Worm (Caenorhabditis elegans): ENCODE results near the gene C54D2.6.

C54D2.6 gene

DNA sequence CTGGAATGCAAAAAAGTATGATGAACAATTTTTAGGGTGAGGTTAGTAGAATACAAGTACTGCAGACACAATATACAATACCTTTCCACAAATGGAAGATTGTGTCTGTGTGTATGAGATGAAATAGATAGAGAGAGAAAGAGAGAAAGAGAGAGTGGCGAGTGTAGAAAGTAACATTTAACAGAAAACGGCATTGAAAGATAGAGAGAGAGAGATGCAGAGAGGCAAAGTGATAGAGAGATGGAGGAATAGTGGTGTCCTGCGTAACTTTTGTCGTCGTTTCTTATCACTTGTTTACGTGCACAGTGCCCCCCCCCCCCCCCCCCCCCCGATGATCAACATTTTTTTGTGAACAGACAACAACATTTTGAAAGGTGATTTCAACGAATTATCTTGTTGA is 32.6 kb downstream of the C54D2.6 start (continued):
- TF ChIP-seq lin-35 (GFP tag; optimal IDR thresholded peaks at IDR 0.05) (peak in 1 of 2 experiments; percentile 53), elt-3 (tag; optimal IDR thresholded peaks at IDR 0.05) (peak in 5 of 6 experiments; percentile 11 to 71 (median 52)), efl-1 (optimal IDR thresholded peaks at IDR 0.05) (peak; percentile 19 to 28), efl-1 (GFP tag; optimal IDR thresholded peaks at IDR 0.05 in 1 of 2) (peak in 1 of 2 experiments; percentile 74)

DNA sequence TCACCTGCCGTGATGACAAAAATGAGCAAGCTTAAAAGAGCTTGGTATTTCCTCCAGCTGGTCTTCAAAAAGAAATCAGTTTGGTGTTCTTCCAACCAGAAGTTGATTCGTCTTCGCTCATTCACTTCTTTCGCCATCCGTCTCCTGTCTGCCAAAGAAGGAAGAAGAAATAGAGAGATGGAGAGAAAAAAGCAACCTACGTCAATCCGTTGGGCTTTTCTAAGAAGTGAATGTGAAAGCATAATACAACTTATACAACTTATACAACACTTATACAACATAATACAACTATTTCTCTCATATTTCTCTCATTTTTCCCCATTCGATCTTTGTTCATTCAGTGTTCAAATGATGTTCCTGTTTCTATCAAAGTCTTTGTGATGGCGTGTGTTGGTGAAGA is 36.3 kb downstream of the C54D2.6 start:
- TF ChIP-seq lsy-2 (tag; optimal IDR thresholded peaks at IDR 0.05) (peak; percentile 15 to 23), nhr-47 (tag; optimal IDR thresholded peaks at IDR 0.05) (peak; percentile 54), unc-98 (GFP tag; IDR thresholded peaks at IDR 0.05) (no peak), xbp-1 (tag; optimal IDR thresholded peaks at IDR 0.05) (no peak), lin-14 (GFP tag; optimal IDR thresholded peaks at IDR 0.05) (peak; percentile 72), mdl-1 (tag; optimal IDR thresholded peaks at IDR 0.05) (no peak), nhr-71 (tag; optimal IDR thresholded peaks at IDR 0.05) (peak; percentile 66), lin-35 (GFP tag; optimal IDR thresholded peaks at IDR 0.05) (peak in 1 of 2 experiments; percentile 2), nhr-28 (tag; optimal IDR thresholded peaks at IDR 0.05) (no peak), snu-23 (GFP tag; optimal IDR thresholded peaks at IDR 0.05) (no peak), egl-13 (tag; optimal IDR thresholded peaks at IDR 0.05) (peak; percentile 30), swsn-7 (tag; optimal IDR thresholded peaks at IDR 0.05) (peak; percentile 41), ceh-82 (tag; optimal IDR thresholded peaks at IDR 0.05) (no peak), sox-4 (tag; optimal IDR thresholded peaks at IDR 0.05) (peak; percentile 70), fkh-8 (tag; optimal IDR thresholded peaks at IDR 0.05) (peak; percentile 84), fkh-4 (tag; optimal IDR thresholded peaks at IDR 0.05; ENCODE audit: borderline replicate concordance) (no peak), ceh-90 (tag; optimal IDR thresholded peaks at IDR 0.05) (no peak), sup-37 (GFP tag; optimal IDR thresholded peaks at IDR 0.05) (no peak), hpl-2 (GFP tag; optimal IDR thresholded peaks at IDR 0.05) (no peak), dsc-1 (tag; optimal IDR thresholded peaks at IDR 0.05) (peak; percentile 70)

ce11 chrX:7809352-7810196 is 37.7 kb downstream of the C54D2.6 start:
- TF ChIP-seq F16B12.6 (tag; optimal IDR thresholded peaks at IDR 0.05) = peak; percentile 86
- peak; percentile 87 for TF ChIP-seq lin-14 (GFP tag; optimal IDR thresholded peaks at IDR 0.05)
- peak; percentile 21 for TF ChIP-seq lir-3 (tag; optimal IDR thresholded peaks at IDR 0.05; ENCODE audit: poor library complexity)
- peak; percentile 71 for TF ChIP-seq swsn-7 (tag; optimal IDR thresholded peaks at IDR 0.05)
- peak; percentile 47 to 68 for TF ChIP-seq lsy-2 (tag; optimal IDR thresholded peaks at IDR 0.05)
- TF ChIP-seq fkh-8 (tag; optimal IDR thresholded peaks at IDR 0.05) = peak; percentile 42
- peak; percentile 10 for TF ChIP-seq jun-1 (tag; optimal IDR thresholded peaks at IDR 0.05)
- no peak for TF ChIP-seq unc-98 (GFP tag; IDR thresholded peaks at IDR 0.05)
- peak; percentile 43 for TF ChIP-seq irx-1 (tag; optimal IDR thresholded peaks at IDR 0.05)
- TF ChIP-seq rnt-1 (tag; optimal IDR thresholded peaks at IDR 0.05) = peak; percentile 53
- TF ChIP-seq mab-9 (GFP tag; IDR thresholded peaks at IDR 0.05) = no peak
- peak; percentile 10 for TF ChIP-seq unc-130 (tag; optimal IDR thresholded peaks at IDR 0.05)
- TF ChIP-seq xbp-1 (tag; optimal IDR thresholded peaks at IDR 0.05) = peak; percentile 57
- TF ChIP-seq C16A3.4 (tag; optimal IDR thresholded peaks at IDR 0.05) = peak; percentile 52
- no peak for TF ChIP-seq egl-27 (tag; optimal IDR thresholded peaks at IDR 0.05)
- peak; percentile 20; the same call in 1 of the 2 replicates for TF ChIP-seq isw-1 (GFP tag; IDR thresholded peaks at IDR 0.05)
- peak; percentile 55 for TF ChIP-seq nhr-20 (tag; optimal IDR thresholded peaks at IDR 0.05)
- peak; percentile 3 for TF ChIP-seq vab-15 (tag; optimal IDR thresholded peaks at IDR 0.05)
- peak in 1 of 2 experiments; percentile 63 for TF ChIP-seq mdl-1 (tag; optimal IDR thresholded peaks at IDR 0.05)
- TF ChIP-seq alr-1 (tag; optimal IDR thresholded peaks at IDR 0.05; ENCODE audit: borderline replicate concordance) = no peak
- TF ChIP-seq tbx-2 (tag; optimal IDR thresholded peaks at IDR 0.05) = peak; percentile 54
- peak; percentile 11 for TF ChIP-seq ztf-4 (tag; optimal IDR thresholded peaks at IDR 0.05)
- peak; percentile 60 for TF ChIP-seq nhr-47 (tag; optimal IDR thresholded peaks at IDR 0.05)
- TF ChIP-seq efl-1 (optimal IDR thresholded peaks at IDR 0.05) = peak; percentile 23 to 31
- TF ChIP-seq efl-1 (GFP tag; optimal IDR thresholded peaks at IDR 0.05 in 1 of 2) = peak in 1 of 2 experiments; percentile 46
- TF ChIP-seq egl-13 (tag; optimal IDR thresholded peaks at IDR 0.05) = peak; percentile 59
- no peak for TF ChIP-seq nhr-237 (tag; optimal IDR thresholded peaks at IDR 0.05)
- peak; percentile 15 for TF ChIP-seq nhr-11 (tag; optimal IDR thresholded peaks at IDR 0.05)
- TF ChIP-seq nhr-85 (tag) = peak; percentile 73
- TF ChIP-seq C04F5.9 (tag; optimal IDR thresholded peaks at IDR 0.05) = no peak
- TF ChIP-seq skn-1 (tag; optimal IDR thresholded peaks at IDR 0.05) = peak; percentile 2
- peak; percentile 39; the same call in 1 of the 2 replicates for TF ChIP-seq nhr-19 (GFP tag; conservative IDR thresholded peaks at IDR 0.05)
- TF ChIP-seq nhr-90 (tag; optimal IDR thresholded peaks at IDR 0.05; ENCODE audit: poor library complexity) = peak; percentile 34
- TF ChIP-seq lin-35 (GFP tag; optimal IDR thresholded peaks at IDR 0.05) = peak; percentile 60 to 64
